Fruit fly (Drosophila melanogaster): Measurements from ENCODE around the gene twf.

dm6 chr3R:14116088-14116487 lies 6.4 kb upstream of the twf start:
- TF ChIP-seq CG8119 (GFP tag; IDR thresholded peaks at IDR 0.05) (no peak), Lpt (GFP tag; optimal IDR thresholded peaks at IDR 0.05) (no peak), CG6163 (GFP tag; IDR thresholded peaks at IDR 0.05) (no peak), CG6854 (GFP tag; optimal IDR thresholded peaks at IDR 0.05) (no peak), Hr39 (GFP tag; optimal IDR thresholded peaks at IDR 0.05) (no peak), dac (GFP tag; optimal IDR thresholded peaks at IDR 0.05) (no peak), OdsH (GFP tag; optimal IDR thresholded peaks at IDR 0.05) (no peak), CG31627 (GFP tag; optimal IDR thresholded peaks at IDR 0.05) (no peak)

Measured in whole organism, prepupa.